Worm (Caenorhabditis elegans) whole organism, L3 larva: ENCODE measurements around the gene M04G7.5.

Experiments
- aly-2 ChIP-seq: fragments of 150-350 bp; optimal IDR thresholded peaks from 2 replicates; lab custom pipeline; 2014; ENCODE audit warnings: missing biosample characterization, missing genetic modification characterization
- ceh-28 ChIP-seq: fragments of 150-350 bp; optimal IDR thresholded peaks from 2 replicates; lab custom pipeline; 2014; ENCODE audit warnings: missing biosample characterization, missing genetic modification reagents, missing genetic modification characterization
- hmg-11 ChIP-seq: sonication (generic microtip); optimal IDR thresholded peaks from 2 replicates; lab custom pipeline; 2016; ENCODE audit warnings: missing genetic modification characterization, missing compliant biosample characterization
- nfya-1 ChIP-seq: sonication (generic microtip); optimal IDR thresholded peaks from 2 replicates; lab custom pipeline; 2017; ENCODE audit warnings: missing genetic modification characterization, mild to moderate bottlenecking, missing compliant biosample characterization, antibody characterized with exemption, moderate library complexity; ENCODE audit not compliant: insufficient read depth
- nhr-11 ChIP-seq: fragments of 150-350 bp; optimal IDR thresholded peaks from 2 replicates; lab custom pipeline; 2014; ENCODE audit warnings: missing biosample characterization, missing genetic modification characterization
- nhr-23 ChIP-seq: fragments of 150-350 bp; optimal IDR thresholded peaks from 2 replicates; lab custom pipeline; 2014; ENCODE audit warnings: missing biosample characterization, missing genetic modification reagents, missing genetic modification characterization
- nhr-25 ChIP-seq: sonication (generic microtip); optimal IDR thresholded peaks from 2 replicates; lab custom pipeline; 2017; ENCODE audit warnings: missing biosample characterization, missing genetic modification characterization
- nhr-43 ChIP-seq: sonication (generic microtip); optimal IDR thresholded peaks from 2 replicates; lab custom pipeline; 2016; ENCODE audit warnings: mild to moderate bottlenecking, missing genetic modification characterization, missing compliant biosample characterization; ENCODE audit not compliant: poor library complexity, severe bottlenecking
- pha-4 ChIP-seq: fragments of 150-350 bp; optimal IDR thresholded peaks from 2 replicates; lab custom pipeline; 2014; ENCODE audit warnings: missing biosample characterization, missing genetic modification reagents, missing genetic modification characterization
- pqm-1 ChIP-seq: fragments of 150-350 bp; optimal IDR thresholded peaks from 2 replicates; lab custom pipeline; 2017; ENCODE audit warnings: missing biosample characterization, missing genetic modification characterization, inconsistent platforms
- sea-2 ChIP-seq: fragments of 150-350 bp; sonication (generic microtip); optimal IDR thresholded peaks from 4 replicates; lab custom pipeline; 2014; ENCODE audit warnings: missing biosample characterization, missing genetic modification reagents, missing genetic modification characterization
- skn-1 ChIP-seq: fragments of 150-350 bp; optimal IDR thresholded peaks from 2 replicates; lab custom pipeline; 2014; ENCODE audit warnings: missing biosample characterization, missing genetic modification characterization
- snpc-4 ChIP-seq: fragments of 150-350 bp; optimal IDR thresholded peaks from 2 replicates; lab custom pipeline; 2014; ENCODE audit warnings: missing biosample characterization, missing genetic modification characterization
- unc-62 ChIP-seq: fragments of 150-350 bp; sonication (generic microtip); optimal IDR thresholded peaks from 4 replicates; lab custom pipeline; 2014; ENCODE audit warnings: missing biosample characterization, missing genetic modification reagents, missing genetic modification characterization

- TF ChIP-seq hmg-11 (tag; lab: Kevin White, UChicago), result no peak
- TF ChIP-seq pqm-1 (tag; lab: Kevin White, UChicago), result no peak
- TF ChIP-seq nfya-1, result no peak
- TF ChIP-seq sea-2 (GFP tag; lab: Kevin White, UChicago), result no peak
- no peak for TF ChIP-seq snpc-4 (tag; lab: Kevin White, UChicago)
- TF ChIP-seq aly-2 (tag; lab: Kevin White, UChicago), result no peak
- TF ChIP-seq skn-1 (tag; lab: Kevin White, UChicago), result no peak
- no peak for TF ChIP-seq nhr-11
- no peak for TF ChIP-seq nhr-25 (tag; lab: Kevin White, UChicago)
- no peak for TF ChIP-seq unc-62 (GFP tag; lab: Kevin White, UChicago)
- no peak for TF ChIP-seq pha-4
- no peak for TF ChIP-seq nhr-23 (tag; lab: Kevin White, UChicago)
- no peak for TF ChIP-seq nhr-43
- no peak for TF ChIP-seq ceh-28
Measured at ce11 chrIV:497155-497554, 42.3 kb downstream of the M04G7.5 start.
